Worm (Caenorhabditis elegans) whole organism, L1 larva: ENCODE results near the gene fbxa-50.
A peak's percentile ranks its signal among the peaks of the same experiment; 100 is the strongest.

Experiments
- C16A3.4 ChIP-seq: fragments of 150-350 bp; optimal IDR thresholded peaks from 2 replicates; lab custom pipeline; 2014; ENCODE audit warnings: missing biosample characterization, missing genetic modification characterization
- aly-2 ChIP-seq: fragments of 150-350 bp; optimal IDR thresholded peaks from 2 replicates; lab custom pipeline; 2014; ENCODE audit warnings: missing biosample characterization, missing genetic modification characterization
- ama-1 ChIP-seq: fragments of 150-350 bp; optimal IDR thresholded peaks from 2 replicates; lab custom pipeline; 2014
- blmp-1 ChIP-seq: fragments of 150-350 bp; optimal IDR thresholded peaks from 2 replicates; lab custom pipeline; 2014; ENCODE audit warnings: missing biosample characterization, missing genetic modification characterization
- dpl-1 ChIP-seq, 3 experiments: fragments of 150-350 bp in 2 of 3; sonication (generic microtip) in 1 of 3; optimal IDR thresholded peaks; 2 replicates each; lab custom pipeline; 2014 to 2017; ENCODE audit warnings: missing biosample characterization in 3 of 3, missing genetic modification characterization in 3 of 3, missing genetic modification reagents in 3 of 3
- efl-1 ChIP-seq, 4 experiments: fragments of 150-350 bp; optimal IDR thresholded peaks in 3 of 4; peaks in 1 of 4; 1 replicate in 1 of 4; 2 replicates in 3 of 4; lab custom pipeline; 2014; ENCODE audit warnings: missing biosample characterization in 2 of 4, missing genetic modification characterization in 2 of 4, missing genetic modification reagents in 2 of 4
- egl-27 ChIP-seq, 2 experiments: fragments of 150-350 bp in 1 of 2; sonication (generic microtip); optimal IDR thresholded peaks; 3 replicates each; lab custom pipeline; 2017 to 2018; ENCODE audit warnings: missing biosample characterization in 2 of 2, missing genetic modification characterization in 2 of 2, missing genetic modification reagents in 2 of 2
- elt-2 ChIP-seq: sonication (generic microtip); optimal IDR thresholded peaks from 2 replicates; lab custom pipeline; 2016; ENCODE audit warnings: missing genetic modification characterization, mild to moderate bottlenecking, inconsistent platforms, missing compliant biosample characterization, missing genetic modification reagents
- elt-3 ChIP-seq, 6 experiments: fragments of 150-350 bp in 1 of 6; sonication (generic microtip); optimal IDR thresholded peaks; 2 replicates each; lab custom pipeline; 2017 to 2018; ENCODE audit warnings: missing biosample characterization in 6 of 6, missing genetic modification characterization in 6 of 6, inconsistent platforms in 1 of 6
- ets-5 ChIP-seq: fragments of 200-800 bp; sonication (Bioruptor generic); IDR thresholded peaks from 2 replicates; pipeline ENCODE4 v1.3.6; 2022; ENCODE audit warnings: missing genetic modification characterization, missing compliant biosample characterization
- fkh-4 ChIP-seq: sonication (generic microtip); optimal IDR thresholded peaks from 2 replicates; lab custom pipeline; 2016; ENCODE audit warnings: missing compliant biosample characterization, missing genetic modification characterization, borderline replicate concordance
- hlh-4 ChIP-seq: sonication (generic microtip); optimal IDR thresholded peaks from 2 replicates; lab custom pipeline; 2016; ENCODE audit warnings: mild to moderate bottlenecking, missing genetic modification characterization, missing compliant biosample characterization
- irx-1 ChIP-seq: sonication (generic microtip); optimal IDR thresholded peaks from 2 replicates; lab custom pipeline; 2016; ENCODE audit warnings: missing genetic modification characterization, missing compliant biosample characterization
- isw-1 ChIP-seq: fragments of 200-800 bp; sonication (Bioruptor generic); IDR thresholded peaks from 2 replicates; pipeline ENCODE4 v1.3.6; 2022; ENCODE audit warnings: missing genetic modification characterization, missing compliant biosample characterization
- lin-13 ChIP-seq: fragments of 150-350 bp; optimal IDR thresholded peaks from 2 replicates; lab custom pipeline; 2014; ENCODE audit warnings: missing biosample characterization, missing genetic modification reagents, missing genetic modification characterization
- lin-35 ChIP-seq, 2 experiments: fragments of 150-350 bp; optimal IDR thresholded peaks; 2 replicates each; lab custom pipeline; 2014; ENCODE audit warnings: missing biosample characterization in 2 of 2, missing genetic modification characterization in 2 of 2, missing genetic modification reagents in 2 of 2
- lin-39 ChIP-seq: fragments of 150-350 bp; optimal IDR thresholded peaks from 2 replicates; lab custom pipeline; 2014; ENCODE audit warnings: missing biosample characterization, missing genetic modification reagents, missing genetic modification characterization
- nhr-19 ChIP-seq: fragments of 200-800 bp; sonication (Bioruptor generic); conservative IDR thresholded peaks from 2 replicates; pipeline ENCODE4 v1.3.6; 2022; ENCODE audit warnings: missing genetic modification characterization, missing compliant biosample characterization
- nhr-20 ChIP-seq: sonication (generic microtip); optimal IDR thresholded peaks from 2 replicates; lab custom pipeline; 2016; ENCODE audit warnings: mild to moderate bottlenecking, missing genetic modification characterization, missing compliant biosample characterization
- nhr-71 ChIP-seq: sonication (generic microtip); optimal IDR thresholded peaks from 2 replicates; lab custom pipeline; 2016; ENCODE audit warnings: mild to moderate bottlenecking, missing genetic modification characterization, moderate library complexity, missing compliant biosample characterization
- nhr-84 ChIP-seq: sonication (generic microtip); optimal IDR thresholded peaks from 2 replicates; lab custom pipeline; 2017; ENCODE audit warnings: missing biosample characterization, missing genetic modification characterization
- nhr-85 ChIP-seq: sonication (generic microtip); peaks from one replicate; lab custom pipeline; 2016; ENCODE audit warnings: missing genetic modification characterization, inconsistent platforms, missing compliant biosample characterization
- nhr-90 ChIP-seq: sonication (generic microtip); optimal IDR thresholded peaks from 2 replicates; lab custom pipeline; 2016; ENCODE audit warnings: mild to moderate bottlenecking, missing genetic modification characterization, missing compliant biosample characterization; ENCODE audit not compliant: poor library complexity
- pqm-1 ChIP-seq: sonication (generic microtip); optimal IDR thresholded peaks from 3 replicates; lab custom pipeline; 2017; ENCODE audit warnings: missing biosample characterization, missing genetic modification characterization
- skn-1 ChIP-seq: fragments of 150-350 bp; optimal IDR thresholded peaks from 2 replicates; lab custom pipeline; 2014; ENCODE audit warnings: missing biosample characterization, missing genetic modification characterization
- snu-23 ChIP-seq: sonication (generic microtip); optimal IDR thresholded peaks from 2 replicates; lab custom pipeline; 2016; ENCODE audit warnings: missing genetic modification characterization, missing compliant biosample characterization
- sptf-1 ChIP-seq: fragments of 150-350 bp; optimal IDR thresholded peaks from 2 replicates; lab custom pipeline; 2014; ENCODE audit warnings: missing biosample characterization, missing genetic modification characterization
- sup-37 ChIP-seq: fragments of 200-800 bp; sonication (Bioruptor generic); optimal IDR thresholded peaks from 2 replicates; lab custom pipeline; 2018; ENCODE audit warnings: mild to moderate bottlenecking, missing genetic modification characterization, missing compliant biosample characterization
- swsn-7 ChIP-seq: sonication (generic microtip); optimal IDR thresholded peaks from 2 replicates; lab custom pipeline; 2016; ENCODE audit warnings: missing genetic modification characterization, missing compliant biosample characterization
- tbx-2 ChIP-seq: sonication (generic microtip); optimal IDR thresholded peaks from 2 replicates; lab custom pipeline; 2016; ENCODE audit warnings: missing genetic modification characterization, missing compliant biosample characterization
- unc-62 ChIP-seq: fragments of 150-350 bp; optimal IDR thresholded peaks from 2 replicates; lab custom pipeline; 2014; ENCODE audit warnings: missing biosample characterization, missing genetic modification reagents, missing genetic modification characterization
- unc-86 ChIP-seq: sonication (generic microtip); optimal IDR thresholded peaks from 2 replicates; lab custom pipeline; 2016; ENCODE audit warnings: missing genetic modification characterization, missing compliant biosample characterization

Gene fbxa-50

DNA sequence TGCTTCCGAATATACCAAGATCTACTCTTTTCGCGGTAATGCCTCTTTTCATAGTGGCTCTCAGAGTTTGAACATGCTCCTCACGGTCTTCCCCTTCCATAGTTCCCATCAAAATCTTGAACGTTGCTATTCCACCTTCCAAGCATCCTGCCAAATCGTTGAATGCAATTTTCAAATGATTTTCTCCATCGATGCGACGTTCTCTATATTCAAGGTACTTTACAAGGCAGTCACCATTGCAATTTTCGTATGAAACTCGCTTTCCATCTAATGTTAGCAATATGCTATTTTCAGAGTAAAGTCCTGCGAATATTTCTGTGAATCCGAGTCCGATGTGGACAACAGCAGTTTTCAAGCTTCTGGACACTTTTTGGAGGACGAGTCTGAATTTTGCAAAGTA is 26.0 kb upstream of the fbxa-50 start:
- TF ChIP-seq isw-1 (GFP tag; lab: Robert Waterston, UW) (no peak), efl-1 (optimal IDR thresholded peaks at IDR 0.05; lab: Kevin White, UChicago) (no peak), efl-1 (GFP tag; optimal IDR thresholded peaks at IDR 0.05 in 1 of 2; lab: Kevin White, UChicago) (peak in 1 of 2 experiments; percentile 24), fkh-4 (tag; lab: Kevin White, UChicago) (no peak), nhr-71 (no peak), nhr-85 (no peak), nhr-84 (tag; lab: Kevin White, UChicago) (no peak), unc-62 (GFP tag; lab: Kevin White, UChicago) (no peak)

DNA sequence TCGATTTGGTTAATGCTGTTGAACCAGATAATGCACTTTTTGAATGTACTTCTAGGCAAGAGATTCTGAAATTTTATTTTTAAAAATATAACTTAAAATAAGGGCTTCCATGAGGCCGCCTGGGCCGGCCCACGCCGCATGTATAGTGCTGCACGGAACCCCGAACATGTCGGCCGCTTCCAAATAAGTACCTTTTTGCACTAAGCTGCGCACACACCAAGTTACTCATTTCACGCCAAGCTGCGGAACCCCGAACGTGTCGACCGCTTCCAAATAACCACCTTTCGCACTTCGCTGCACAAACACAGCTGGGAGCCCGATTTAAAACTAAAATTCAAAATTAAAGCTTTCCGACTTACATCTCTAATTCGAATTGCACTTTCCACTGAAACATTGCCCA is 23.0 kb upstream of the fbxa-50 start:
- no peak for TF ChIP-seq snu-23 (GFP tag; lab: Kevin White, UChicago)
- TF ChIP-seq aly-2 (tag; lab: Kevin White, UChicago) = no peak
- no peak for TF ChIP-seq sup-37
- no peak for TF ChIP-seq lin-39 (tag; lab: Kevin White, UChicago)

DNA sequence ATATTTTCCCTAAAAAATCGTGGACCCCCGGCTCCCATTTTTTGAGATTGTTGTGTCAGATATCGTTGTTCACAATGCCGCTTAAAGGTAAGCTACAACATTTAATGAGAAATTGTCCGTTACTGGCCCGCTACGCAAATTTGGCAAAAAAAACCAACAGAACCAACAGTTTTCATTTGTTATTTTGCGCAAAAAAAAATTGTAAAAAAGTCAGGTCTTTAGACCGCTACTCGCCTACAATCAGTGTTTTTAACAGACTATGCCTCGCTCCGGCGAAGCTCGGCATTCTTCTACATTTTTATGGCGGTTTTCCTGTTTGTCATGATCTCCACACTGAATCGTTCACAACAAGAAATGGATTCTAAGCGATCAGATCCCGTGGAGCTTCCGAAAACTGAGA is 20.6 kb upstream of the fbxa-50 start, which contains the start of gene Y82E9BL.12:
TSS of gene Y82E9BL.12 (plus strand) at position 301 of the 400 bp plus-strand sequence.
- no peak for TF ChIP-seq efl-1 (optimal IDR thresholded peaks at IDR 0.05; lab: Kevin White, UChicago)
- peak in 1 of 2 experiments; percentile 6 for TF ChIP-seq efl-1 (GFP tag; optimal IDR thresholded peaks at IDR 0.05 in 1 of 2; lab: Kevin White, UChicago)
- TF ChIP-seq dpl-1 (GFP tag; optimal IDR thresholded peaks at IDR 0.05; lab: Kevin White, UChicago) = no peak
- TF ChIP-seq, all 84 proteins: peak for 1

DNA sequence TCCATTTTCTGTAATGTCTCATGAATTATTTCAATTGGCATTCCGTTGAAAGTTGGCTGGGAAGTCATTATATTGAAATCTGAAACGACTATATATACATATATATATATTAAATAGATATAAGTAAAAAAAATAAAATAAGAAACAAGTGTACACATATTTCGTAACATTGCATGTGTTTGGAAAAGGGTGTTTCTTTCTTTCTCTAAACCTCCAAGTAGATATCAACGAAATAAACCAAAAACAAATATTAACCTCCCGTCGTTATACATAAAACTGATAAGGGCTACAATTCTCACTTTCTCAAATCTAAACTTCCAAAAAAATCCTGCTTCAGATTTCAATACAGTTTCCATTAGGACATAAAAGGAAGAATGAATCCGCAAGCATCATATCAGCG is 19.9 kb upstream of the fbxa-50 start, which contains the start of gene fbxa-79:
TSS of gene fbxa-79 (minus strand) at position 86 of the 400 bp plus-strand sequence.
- TF ChIP-seq nhr-71 (no peak), elt-3 (tag; optimal IDR thresholded peaks at IDR 0.05; lab: Kevin White, UChicago) (no peak), ets-5 (GFP tag; lab: Robert Waterston, UW) (no peak), skn-1 (tag; lab: Kevin White, UChicago) (peak; percentile 59), unc-86 (no peak), egl-27 (tag; optimal IDR thresholded peaks at IDR 0.05; lab: Kevin White, UChicago) (no peak), hlh-4 (tag; lab: Kevin White, UChicago) (no peak), snu-23 (GFP tag; lab: Kevin White, UChicago) (no peak), ama-1 (lab: Kevin White, UChicago) (no peak), nhr-19 (GFP tag; lab: Robert Waterston, UW) (0 out of 2 replicates have a peak, but pooled peaks have one; percentile 3), elt-2 (tag; lab: Kevin White, UChicago) (peak; percentile 55), lin-35 (GFP tag; optimal IDR thresholded peaks at IDR 0.05; lab: Kevin White, UChicago) (no peak), lin-13 (GFP tag; lab: Kevin White, UChicago) (no peak), efl-1 (optimal IDR thresholded peaks at IDR 0.05; lab: Kevin White, UChicago) (no peak), efl-1 (GFP tag; optimal IDR thresholded peaks at IDR 0.05 in 1 of 2; lab: Kevin White, UChicago) (no peak), sptf-1 (tag; lab: Kevin White, UChicago) (no peak), pqm-1 (no peak), tbx-2 (no peak), C16A3.4 (tag; lab: Kevin White, UChicago) (no peak)
- TF ChIP-seq, all 84 proteins: peak for 3

DNA sequence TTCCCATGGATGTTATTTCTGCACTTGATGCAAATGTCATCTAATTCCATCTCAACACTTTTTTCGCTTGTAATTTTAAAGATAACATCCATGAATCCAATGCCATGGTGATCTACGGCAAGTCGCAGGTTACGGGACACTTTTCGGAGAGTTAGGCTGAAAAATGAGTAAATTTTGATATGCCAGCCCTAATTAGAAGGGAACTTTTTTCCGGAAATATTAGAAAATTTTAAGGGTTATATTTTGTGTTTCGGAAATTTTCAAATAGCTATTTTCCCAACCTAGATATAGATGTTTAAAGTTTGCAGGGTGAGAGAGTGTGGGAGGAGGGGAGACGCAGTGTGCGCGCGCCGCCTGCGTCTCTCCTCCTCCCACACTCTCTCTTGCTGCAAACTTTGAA is 19.0 kb upstream of the fbxa-50 start:
- no peak for TF ChIP-seq irx-1 (tag; lab: Kevin White, UChicago)
- no peak for TF ChIP-seq blmp-1 (tag; lab: Kevin White, UChicago)
- TF ChIP-seq efl-1 (optimal IDR thresholded peaks at IDR 0.05; lab: Kevin White, UChicago) = no peak
- TF ChIP-seq efl-1 (GFP tag; optimal IDR thresholded peaks at IDR 0.05 in 1 of 2; lab: Kevin White, UChicago) = peak in 1 of 2 experiments; percentile 51
- no peak for TF ChIP-seq nhr-20 (tag; lab: Kevin White, UChicago)
- no peak for TF ChIP-seq nhr-90 (tag; lab: Kevin White, UChicago)
- TF ChIP-seq swsn-7 (tag; lab: Kevin White, UChicago) = no peak
